Fruit fly (Drosophila melanogaster): ENCODE measurements around the gene PMCA.

dm6 chr4:393190-393799, 34.6 kb upstream of the PMCA start:
- TF ChIP-seq CG7101 (tag; optimal IDR thresholded peaks at IDR 0.05) (no peak), CG1620 (GFP tag; optimal IDR thresholded peaks at IDR 0.05) (no peak), cnc (optimal IDR thresholded peaks at IDR 0.05) (no peak), CG7045 (GFP tag; optimal IDR thresholded peaks at IDR 0.05) (no peak), bab1 (GFP tag; optimal IDR thresholded peaks at IDR 0.05) (no peak), Clk (GFP tag; optimal IDR thresholded peaks at IDR 0.05) (no peak), kay (GFP tag; ENCODE audit: borderline replicate concordance) (no peak), Hr96 (GFP tag; optimal IDR thresholded peaks at IDR 0.05) (no peak), toe (GFP tag; optimal IDR thresholded peaks at IDR 0.05) (no peak)

Data from whole organism, adult.